Worm (Caenorhabditis elegans) whole organism, L4/young adult: Measurements from ENCODE around the gene rps-4.

Experiments used
- W03F9.2 ChIP-seq: fragments of 150-350 bp; optimal IDR thresholded peaks from 2 replicates; lab custom pipeline; 2014; ENCODE audit warnings: missing biosample characterization, missing genetic modification characterization
- dao-5 ChIP-seq: sonication (generic microtip); optimal IDR thresholded peaks from 2 replicates; lab custom pipeline; 2016; ENCODE audit warnings: missing genotype, missing genetic modification characterization, moderate library complexity, missing compliant biosample characterization
- him-1 ChIP-seq: sonication (generic microtip); optimal IDR thresholded peaks from 2 replicates; lab custom pipeline; 2016; ENCODE audit warnings: missing genotype, missing genetic modification reagents, missing genetic modification characterization, missing compliant biosample characterization

The rps-4 gene

DNA sequence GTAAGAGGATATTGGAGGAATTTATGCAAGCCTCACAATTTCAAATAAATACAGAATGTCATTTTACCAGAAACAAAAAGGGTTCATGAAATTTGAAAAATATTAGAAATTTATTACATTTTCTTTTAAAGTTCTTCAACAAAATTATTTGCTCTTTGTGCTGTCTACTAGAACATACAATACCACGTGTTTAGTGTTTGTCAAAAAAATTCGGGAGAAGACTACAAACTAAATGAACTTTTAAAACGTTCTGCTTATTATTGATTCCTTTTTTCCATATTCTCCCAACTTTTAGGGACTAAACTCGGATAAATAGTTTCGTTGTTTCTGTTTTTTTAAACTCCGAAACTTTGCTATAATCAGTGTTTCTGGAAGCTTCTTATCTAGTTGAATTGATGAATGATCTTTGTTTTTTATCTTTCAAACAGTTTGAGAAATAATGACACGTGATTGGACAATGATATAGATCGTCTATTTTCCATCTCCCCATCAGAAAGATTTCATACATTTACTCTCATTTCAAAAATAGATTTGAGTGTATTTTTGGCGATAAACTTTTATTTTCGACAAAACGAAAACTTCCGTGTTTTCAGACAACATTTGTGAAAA lies 35.7 kb downstream of the rps-4 start:
- no peak for TF ChIP-seq dao-5 (tag; lab: Kevin White, UChicago)
- no peak for TF ChIP-seq him-1
- no peak for TF ChIP-seq W03F9.2 (tag; lab: Kevin White, UChicago)

DNA sequence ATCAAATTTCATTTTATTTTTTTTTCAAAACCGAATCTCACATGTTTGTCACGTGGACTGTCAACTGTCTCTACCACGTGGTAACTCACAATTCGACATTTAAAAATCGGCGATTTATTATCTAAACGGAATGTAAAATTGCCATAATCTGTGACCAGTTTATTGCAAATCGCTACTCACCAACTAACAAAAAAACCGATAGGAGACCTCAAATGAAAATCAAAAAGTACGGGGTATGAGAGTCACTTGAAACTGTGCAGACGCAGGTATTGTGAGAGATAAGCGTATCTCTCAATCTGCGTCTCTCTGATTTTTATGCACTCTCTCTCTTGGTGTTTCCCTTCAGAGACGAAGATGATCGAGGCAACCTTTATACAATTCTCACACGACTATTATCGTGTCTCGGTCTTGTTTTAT lies 36.7 kb downstream of the rps-4 start:
- TF ChIP-seq W03F9.2 (tag; lab: Kevin White, UChicago) = no peak
- TF ChIP-seq him-1 = no peak
- TF ChIP-seq dao-5 (tag; lab: Kevin White, UChicago) = no peak

DNA sequence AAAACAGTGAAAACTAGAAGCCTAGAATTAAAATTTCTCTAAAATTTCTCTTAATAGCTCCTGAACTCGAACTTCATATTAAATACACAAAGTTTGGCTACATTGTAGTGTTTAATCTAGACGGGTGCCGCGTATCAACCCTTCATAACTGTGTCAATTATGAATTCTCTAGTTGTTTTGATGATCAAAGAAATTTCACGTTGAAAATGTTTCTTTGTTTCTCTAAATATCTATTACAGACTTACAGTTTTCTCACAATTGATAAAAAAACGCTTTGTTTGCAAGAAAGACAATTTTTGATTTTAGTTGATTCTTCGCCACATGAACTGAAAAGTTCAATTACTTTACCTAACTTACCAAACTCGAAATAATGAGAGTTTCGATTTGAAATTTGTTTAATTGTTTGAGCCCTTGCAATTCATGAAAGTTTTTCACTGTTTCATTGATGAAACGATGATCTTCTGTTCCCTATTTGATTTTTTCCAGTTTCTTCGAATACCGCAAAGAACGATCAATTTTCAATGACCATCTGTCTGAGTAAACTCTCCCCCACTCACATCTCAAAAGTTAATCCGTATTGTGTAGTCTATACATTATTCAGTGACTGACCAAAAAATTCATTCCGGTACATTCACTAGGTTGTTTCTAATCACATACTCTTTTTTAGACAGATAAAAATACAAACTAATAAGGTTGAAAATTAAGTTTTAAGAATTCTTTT lies 37.7 kb downstream of the rps-4 start:
- no peak for TF ChIP-seq him-1
- TF ChIP-seq W03F9.2 (tag; lab: Kevin White, UChicago) = no peak
- TF ChIP-seq dao-5 (tag; lab: Kevin White, UChicago) = no peak

- TF ChIP-seq him-1 (no peak), W03F9.2 (tag; lab: Kevin White, UChicago) (no peak), dao-5 (tag; lab: Kevin White, UChicago) (no peak)
These were observed 39.0 kb downstream of the rps-4 start for ce11 chrIV:7045362-7045936.

ce11 chrIV:7044552-7045139 lies 39.8 kb downstream of the rps-4 start, which contains the start of gene tin-9.1:
tin-9.1 (minus strand) TSS chrIV:7044602.
- TF ChIP-seq W03F9.2 (tag; lab: Kevin White, UChicago) = peak; percentile 82
- TF ChIP-seq dao-5 (tag; lab: Kevin White, UChicago) = no peak

DNA sequence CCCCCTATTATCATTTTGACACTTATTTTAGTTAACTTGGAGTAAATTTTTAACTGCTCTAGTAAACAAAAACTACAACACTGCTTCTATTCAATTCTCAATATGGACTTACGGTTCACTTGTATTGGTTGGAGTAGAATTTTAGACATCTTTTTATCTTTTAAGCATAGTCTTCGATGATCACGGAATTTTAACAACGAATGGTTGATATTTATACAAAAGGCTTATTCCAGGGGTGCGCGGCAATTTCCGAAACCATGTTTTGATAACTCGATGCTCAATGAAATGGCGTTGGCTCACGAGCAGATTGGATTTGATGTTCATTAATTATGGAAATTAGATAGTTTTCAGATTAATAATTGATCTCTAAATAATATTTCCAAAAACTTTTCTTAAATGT lies 41.1 kb downstream of the rps-4 start:
- TF ChIP-seq dao-5 (tag; lab: Kevin White, UChicago) (no peak), W03F9.2 (tag; lab: Kevin White, UChicago) (no peak), him-1 (no peak)

DNA sequence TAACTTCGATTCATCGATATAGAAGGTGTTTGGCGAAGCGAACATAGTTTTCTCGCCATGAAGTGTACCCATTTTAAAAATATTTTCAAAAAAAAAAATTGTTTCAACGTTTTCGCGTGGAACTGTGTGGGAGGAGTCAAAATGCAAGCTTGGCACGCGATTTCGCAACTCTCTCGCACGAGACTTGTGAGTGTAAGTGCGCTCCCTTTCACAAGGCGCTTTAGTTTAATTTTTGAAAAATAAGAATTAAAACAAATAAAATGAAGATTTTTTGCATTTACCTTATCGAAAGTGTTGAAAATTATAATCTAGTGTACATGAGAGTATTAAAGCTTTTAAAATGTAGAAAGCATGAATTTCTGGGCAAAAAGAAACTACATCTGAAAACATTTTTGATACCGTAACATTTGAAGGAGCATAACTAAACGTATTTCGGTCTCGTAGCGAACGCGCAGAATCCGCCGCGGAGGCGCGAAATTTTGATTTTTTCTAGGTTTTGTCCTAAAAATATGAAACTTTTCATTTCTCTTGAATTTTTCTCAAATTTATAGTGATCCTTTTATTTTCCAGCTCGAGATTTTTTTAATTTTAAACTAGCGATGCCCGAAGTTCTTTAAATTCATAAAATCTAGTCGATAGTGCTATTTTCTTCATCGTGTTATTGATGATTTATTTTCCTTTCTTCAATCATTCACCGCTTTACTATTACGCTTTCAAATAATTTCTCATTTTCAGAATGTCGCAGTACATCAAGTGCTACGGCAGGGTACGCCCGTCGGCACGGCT lies 44.8 kb downstream of the rps-4 start, which contains the start of the genes cogc-2 and klp-18:
Gene cogc-2, minus strand, starts transcription at position 105 of the 786 bp plus-strand sequence.
Gene klp-18, plus strand, starts transcription at position 736 of the 786 bp plus-strand sequence.
- peak; percentile 90 for TF ChIP-seq W03F9.2 (tag; lab: Kevin White, UChicago)
- TF ChIP-seq dao-5 (tag; lab: Kevin White, UChicago) = no peak
- TF ChIP-seq him-1 = peak; percentile 20

DNA sequence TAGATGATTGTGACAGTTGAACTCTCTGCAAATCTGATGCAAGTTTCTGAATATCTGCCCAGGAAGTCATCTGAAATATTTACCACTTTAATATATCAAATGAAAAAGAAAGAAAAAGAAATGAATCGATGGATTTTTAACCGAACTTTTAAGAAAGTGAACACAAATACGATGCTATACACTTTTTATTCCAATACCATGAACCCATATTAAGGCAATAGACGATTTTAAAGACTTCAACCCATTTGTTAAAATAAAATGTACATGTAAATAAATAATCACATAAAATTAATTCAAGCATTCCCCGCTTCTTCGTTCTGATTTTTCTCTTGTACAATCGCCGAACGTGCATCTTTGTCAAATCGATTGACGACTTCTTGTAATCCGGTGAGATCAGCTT lies 47.7 kb downstream of the rps-4 start, which contains the start of gene ufl-1:
Gene ufl-1, minus strand, starts transcription at position 70 of the 400 bp plus-strand sequence.
- TF ChIP-seq W03F9.2 (tag; lab: Kevin White, UChicago) (no peak), dao-5 (tag; lab: Kevin White, UChicago) (no peak), him-1 (no peak)

DNA sequence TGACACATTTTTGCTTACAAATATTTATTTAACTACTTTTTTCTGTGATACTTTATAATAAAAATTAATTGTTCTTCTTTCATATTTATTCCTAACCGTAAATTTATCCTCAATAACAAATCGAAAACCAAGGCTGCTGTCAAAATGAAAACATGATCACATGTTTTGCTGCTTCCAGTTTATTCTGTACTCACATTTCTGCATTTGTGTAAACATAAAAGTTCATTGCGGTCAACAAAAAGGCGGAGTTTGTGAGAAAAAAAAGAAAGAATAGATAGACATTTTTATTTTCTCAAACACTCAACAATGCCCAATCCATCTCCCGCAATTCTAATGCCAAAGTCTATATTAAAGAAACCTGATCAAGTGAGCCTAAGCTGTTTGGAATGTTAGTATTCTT lies 48.7 kb downstream of the rps-4 start, which contains the start of gene C06G3.3:
Gene C06G3.3, plus strand, starts transcription at position 301 of the 400 bp plus-strand sequence.
- TF ChIP-seq dao-5 (tag; lab: Kevin White, UChicago) = no peak
- TF ChIP-seq him-1 = no peak
- TF ChIP-seq W03F9.2 (tag; lab: Kevin White, UChicago) = no peak
